Worm (Caenorhabditis elegans): ENCODE results near the gene Y62H9A.5.

Gene Y62H9A.5

DNA sequence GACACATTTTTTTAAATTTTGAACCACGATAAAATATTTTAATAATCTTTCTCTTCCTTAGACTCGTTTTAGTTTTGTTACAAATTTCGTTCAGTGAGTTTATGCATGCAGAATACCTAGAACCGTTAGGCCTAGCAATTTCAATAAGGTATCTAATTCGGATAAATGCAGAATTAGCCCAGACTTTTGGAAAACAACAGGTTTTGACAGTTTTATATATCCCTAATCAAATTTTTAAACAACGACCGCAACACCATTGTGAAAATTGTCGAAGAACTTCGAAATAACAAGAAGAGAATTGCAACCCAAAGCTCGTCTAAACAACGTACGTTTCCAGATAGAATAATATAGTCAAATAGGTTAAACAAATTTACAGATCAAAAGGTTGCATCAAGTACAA lies 35.3 kb upstream of the Y62H9A.5 start, which contains the start of gene Y62H9A.16:
TSS of gene Y62H9A.16 (plus strand) at position 301 of the 400 bp plus-strand sequence.
- TF ChIP-seq ceh-30 (tag; optimal IDR thresholded peaks at IDR 0.05) (no peak), hlh-30 (tag; optimal IDR thresholded peaks at IDR 0.05; ENCODE audit: insufficient read depth) (no peak), ceh-19 (GFP tag; optimal IDR thresholded peaks at IDR 0.05) (no peak), che-1 (tag; optimal IDR thresholded peaks at IDR 0.05) (no peak), ztf-16 (tag; optimal IDR thresholded peaks at IDR 0.05) (no peak), eyg-1 (tag; optimal IDR thresholded peaks at IDR 0.05) (no peak), ceh-24 (tag; optimal IDR thresholded peaks at IDR 0.05) (no peak), unc-55 (GFP tag; optimal IDR thresholded peaks at IDR 0.05) (no peak), pag-3 (tag; optimal IDR thresholded peaks at IDR 0.05; ENCODE audit: borderline replicate concordance) (no peak), ama-1 (optimal IDR thresholded peaks at IDR 0.05) (no peak), odd-2 (tag; optimal IDR thresholded peaks at IDR 0.05) (no peak), dve-1 (tag; optimal IDR thresholded peaks at IDR 0.05) (no peak), ref-2 (tag; optimal IDR thresholded peaks at IDR 0.05) (no peak), unc-3 (GFP tag; conservative IDR thresholded peaks at IDR 0.05) (no peak), unc-3 (tag; optimal IDR thresholded peaks at IDR 0.05) (no peak), ahr-1 (tag; optimal IDR thresholded peaks at IDR 0.05) (no peak), pha-4 (tag; optimal IDR thresholded peaks at IDR 0.05) (no peak), pros-1 (tag; optimal IDR thresholded peaks at IDR 0.05) (no peak), ceh-45 (GFP tag; IDR thresholded peaks at IDR 0.05) (no peak), tbx-2 (tag; optimal IDR thresholded peaks at IDR 0.05) (no peak)

DNA sequence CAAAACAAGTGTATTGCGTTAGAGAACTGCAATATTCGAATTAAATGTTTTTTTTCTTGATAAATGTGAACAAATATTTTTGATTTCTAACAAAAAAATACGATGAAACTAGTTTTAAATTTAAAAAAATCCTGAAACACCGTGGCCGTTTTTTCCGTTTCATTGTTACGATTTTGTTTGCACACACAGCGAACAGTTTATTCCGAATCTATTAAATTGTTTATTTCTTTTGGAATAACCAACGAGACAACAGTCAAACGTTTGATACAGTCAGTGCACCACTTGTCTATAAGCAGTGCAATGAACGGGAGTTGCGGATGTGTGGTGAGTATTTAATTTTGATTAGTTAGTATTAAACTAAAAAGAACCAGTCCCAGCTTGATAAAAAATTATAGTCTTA lies 34.0 kb upstream of the Y62H9A.5 start, which contains the start of gene Y62H9A.13:
TSS of gene Y62H9A.13 (plus strand) at position 301 of the 400 bp plus-strand sequence.
- TF ChIP-seq ceh-30 (tag; optimal IDR thresholded peaks at IDR 0.05) (no peak), ahr-1 (tag; optimal IDR thresholded peaks at IDR 0.05) (no peak), fax-1 (tag; optimal IDR thresholded peaks at IDR 0.05) (no peak), ztf-16 (tag; optimal IDR thresholded peaks at IDR 0.05) (no peak), pag-3 (tag; optimal IDR thresholded peaks at IDR 0.05; ENCODE audit: borderline replicate concordance) (no peak), ttx-3 (tag; optimal IDR thresholded peaks at IDR 0.05) (no peak), hlh-8 (tag; optimal IDR thresholded peaks at IDR 0.05) (no peak)

DNA sequence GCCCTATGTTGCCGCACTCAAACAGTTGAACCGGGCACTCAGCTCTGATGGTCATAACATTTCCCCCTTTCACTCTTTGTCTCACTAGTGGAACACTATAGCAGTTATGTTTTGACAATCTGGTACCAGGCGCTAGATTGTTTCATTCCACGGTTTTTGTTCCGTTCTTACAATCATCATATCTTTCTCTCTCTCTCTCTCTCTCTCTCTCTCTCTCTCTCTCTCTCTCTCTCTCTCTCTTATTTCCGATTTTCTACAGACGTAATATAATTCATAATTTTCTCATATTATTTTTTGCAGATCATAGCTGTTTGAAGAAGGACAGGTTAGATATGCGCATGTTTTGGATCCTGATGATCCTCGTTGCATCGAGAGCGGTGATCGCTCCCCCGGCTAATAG lies 31.1 kb upstream of the Y62H9A.5 start, which contains the start of gene Y62H9A.12:
TSS of gene Y62H9A.12 (plus strand) at position 301 of the 400 bp plus-strand sequence.
- no peak for TF ChIP-seq ceh-24 (tag; optimal IDR thresholded peaks at IDR 0.05)
- TF ChIP-seq K02D7.2 (tag; optimal IDR thresholded peaks at IDR 0.05): no peak
- no peak for TF ChIP-seq nhr-232 (tag; optimal IDR thresholded peaks at IDR 0.05)
- no peak for TF ChIP-seq Y22D7AL.16 (tag; optimal IDR thresholded peaks at IDR 0.05)
- TF ChIP-seq ceh-19 (GFP tag; optimal IDR thresholded peaks at IDR 0.05): no peak
- TF ChIP-seq nhr-11 (tag; optimal IDR thresholded peaks at IDR 0.05): no peak
- TF ChIP-seq mec-3 (tag; optimal IDR thresholded peaks at IDR 0.05; ENCODE audit: borderline replicate concordance): no peak
- TF ChIP-seq ceh-31 (tag; optimal IDR thresholded peaks at IDR 0.05): no peak
- TF ChIP-seq tbx-2 (tag; optimal IDR thresholded peaks at IDR 0.05): no peak

DNA sequence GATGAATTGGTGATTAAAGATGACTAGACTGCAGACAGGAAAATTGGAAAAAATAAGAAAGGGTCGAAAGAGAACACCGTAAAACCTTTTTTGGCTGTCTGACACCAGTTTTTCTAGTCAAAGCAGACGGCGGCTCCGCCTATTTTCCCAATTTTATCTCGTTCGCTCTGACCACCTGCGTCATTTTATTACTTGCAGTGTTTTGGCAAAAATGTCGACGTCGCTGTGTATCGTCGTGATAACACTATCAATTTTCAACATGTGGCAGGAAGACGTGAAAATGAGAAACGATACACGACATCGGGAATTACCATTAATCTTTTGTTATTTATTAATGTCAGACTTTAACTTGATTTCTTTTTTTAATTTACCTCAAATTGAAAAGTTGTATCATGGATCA lies 27.3 kb upstream of the Y62H9A.5 start, which contains the start of gene Y62H9A.15:
TSS of gene Y62H9A.15 (minus strand) at position 100 of the 400 bp plus-strand sequence.
- peak; percentile 60 for TF ChIP-seq elt-2 (tag; optimal IDR thresholded peaks at IDR 0.05)
- no peak for TF ChIP-seq ahr-1 (tag; optimal IDR thresholded peaks at IDR 0.05)

DNA sequence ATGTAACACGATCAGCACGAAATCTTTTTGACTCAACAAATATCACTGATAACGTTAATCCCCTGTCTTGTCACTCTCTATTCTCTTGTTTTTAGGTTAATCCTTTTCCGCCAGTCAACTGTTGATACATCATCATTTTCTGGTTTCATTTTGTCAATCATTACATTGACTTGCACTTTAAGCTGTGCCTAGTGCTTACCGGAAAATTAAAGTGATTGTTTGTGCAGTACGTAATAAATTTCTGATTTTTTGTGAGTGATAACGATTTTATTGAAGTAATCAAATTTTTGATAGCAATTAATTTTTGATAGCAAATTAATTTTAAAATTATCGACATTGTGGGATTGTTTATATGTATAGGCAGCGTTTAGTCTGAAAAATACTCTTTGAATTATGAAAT lies 26.5 kb upstream of the Y62H9A.5 start:
- TF ChIP-seq elt-2 (tag; optimal IDR thresholded peaks at IDR 0.05) (peak; percentile 24), ceh-14 (tag; optimal IDR thresholded peaks at IDR 0.05) (no peak), syd-9 (tag; optimal IDR thresholded peaks at IDR 0.05) (no peak), madf-2 (tag; optimal IDR thresholded peaks at IDR 0.05) (no peak), fkh-10 (GFP tag; optimal IDR thresholded peaks at IDR 0.05) (no peak), pag-3 (tag; optimal IDR thresholded peaks at IDR 0.05; ENCODE audit: borderline replicate concordance) (no peak)
